Worm (Caenorhabditis elegans): ENCODE measurements around the gene R10H1.1.
A peak's percentile ranks its signal among the peaks of the same experiment; 100 is the strongest.

R10H1.1 gene

DNA sequence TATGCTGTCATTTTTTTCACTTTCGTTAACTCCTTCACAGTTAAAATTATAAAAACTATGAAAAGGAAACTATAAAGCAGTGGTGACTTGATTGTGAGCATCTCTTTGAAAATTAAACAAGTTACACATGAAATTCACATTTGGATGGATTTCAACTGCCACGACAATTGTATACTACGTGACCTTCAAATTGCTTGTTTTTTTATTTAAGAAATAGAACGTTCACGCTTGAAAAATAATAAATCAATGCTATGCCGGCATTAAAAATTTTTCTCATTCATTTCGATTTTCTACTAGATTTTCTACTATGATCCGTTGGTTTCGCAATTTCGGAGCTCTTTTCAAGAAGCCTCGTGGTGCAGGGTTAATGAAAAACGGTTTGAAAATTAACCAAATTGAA is 31.2 kb downstream of the R10H1.1 start, which contains the start of the genes ZK1290.7 and rnh-1.1:
Gene ZK1290.7 (minus strand): TSS at position 101 of the 400 bp plus-strand sequence.
Gene rnh-1.1 (plus strand): TSS at position 281 of the 400 bp plus-strand sequence.
- TF ChIP-seq ceh-39 (tag; optimal IDR thresholded peaks at IDR 0.05), result no peak
- TF ChIP-seq elt-1 (tag; optimal IDR thresholded peaks at IDR 0.05; ENCODE audit: borderline replicate concordance, insufficient read depth), result no peak
- no peak for TF ChIP-seq ces-1 (GFP tag; optimal IDR thresholded peaks at IDR 0.05)

DNA sequence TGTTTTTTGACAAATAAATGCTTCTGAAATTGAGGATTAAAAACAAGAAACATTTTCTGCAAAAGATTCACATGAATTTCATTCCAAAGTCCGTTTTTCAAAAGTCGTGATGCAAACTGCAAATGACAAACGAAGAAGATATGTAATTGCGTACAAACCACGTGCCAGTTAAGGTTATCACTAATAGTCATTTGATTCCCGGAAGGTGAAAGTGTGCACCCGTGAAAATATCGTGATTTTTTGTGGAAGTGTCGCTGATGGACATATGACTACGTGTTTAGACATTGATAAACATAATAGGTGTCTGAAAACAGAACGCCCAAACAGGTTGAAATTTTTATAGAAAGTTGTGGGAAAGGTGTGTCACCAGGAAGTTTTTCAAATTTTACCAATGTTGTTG is 34.0 kb downstream of the R10H1.1 start:
- TF ChIP-seq ces-1 (GFP tag; optimal IDR thresholded peaks at IDR 0.05) (no peak), elt-1 (tag; optimal IDR thresholded peaks at IDR 0.05; ENCODE audit: borderline replicate concordance, insufficient read depth) (no peak), ceh-43 (GFP tag; optimal IDR thresholded peaks at IDR 0.05) (no peak), hlh-1 (tag; optimal IDR thresholded peaks at IDR 0.05) (no peak), nhr-28 (tag; optimal IDR thresholded peaks at IDR 0.05) (no peak), drap-1 (GFP tag; optimal IDR thresholded peaks at IDR 0.05) (no peak), bed-3 (GFP tag; optimal IDR thresholded peaks at IDR 0.05) (no peak), tbx-8 (GFP tag; optimal IDR thresholded peaks at IDR 0.05) (no peak), mab-5 (tag; optimal IDR thresholded peaks at IDR 0.05) (no peak), ham-2 (GFP tag; optimal IDR thresholded peaks at IDR 0.05) (no peak), lin-32 (GFP tag; optimal IDR thresholded peaks at IDR 0.05) (no peak), nhr-76 (tag; optimal IDR thresholded peaks at IDR 0.05) (no peak), nhr-12 (tag; optimal IDR thresholded peaks at IDR 0.05) (no peak)

DNA sequence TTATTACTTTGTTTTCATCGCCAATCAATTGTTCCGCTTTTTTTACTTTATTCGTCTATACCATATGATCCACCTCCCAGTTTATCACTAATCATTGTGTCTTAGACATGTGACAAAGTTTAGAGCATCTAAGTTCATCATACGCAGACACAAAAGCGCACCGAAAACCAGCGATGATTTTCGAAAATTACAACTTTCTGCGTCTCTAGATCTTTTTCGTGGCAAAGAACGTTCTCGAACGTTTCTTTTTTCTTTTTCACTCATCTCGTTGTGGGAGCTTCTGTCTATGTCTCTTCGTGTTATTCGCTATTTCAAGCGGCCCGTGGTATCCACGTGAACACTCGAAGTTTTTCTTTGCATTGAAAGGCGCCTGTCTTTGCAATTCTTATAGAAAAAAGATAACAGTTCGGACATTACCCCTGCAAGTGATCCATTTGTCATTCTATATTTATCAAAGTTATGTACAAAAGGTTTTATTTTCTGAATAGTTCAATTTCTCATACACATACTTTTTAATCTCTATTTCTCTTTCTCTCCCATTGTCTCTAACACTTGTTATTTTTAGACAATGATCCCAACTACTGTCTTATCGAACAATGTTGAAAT is 34.9 kb downstream of the R10H1.1 start, which contains the start of gene ZK1290.5:
Gene ZK1290.5 (plus strand): TSS at position 566 of the 606 bp plus-strand sequence.
- TF ChIP-seq hlh-1 (tag; optimal IDR thresholded peaks at IDR 0.05), result peak; percentile 62
- TF ChIP-seq nhr-237 (tag; optimal IDR thresholded peaks at IDR 0.05), result peak; percentile 46
- TF ChIP-seq ceh-43 (GFP tag; optimal IDR thresholded peaks at IDR 0.05), result no peak
- TF ChIP-seq snpc-4 (tag; optimal IDR thresholded peaks at IDR 0.05), result no peak
- no peak for TF ChIP-seq nhr-76 (tag; optimal IDR thresholded peaks at IDR 0.05)
- peak; percentile 70 for TF ChIP-seq unc-120 (tag; optimal IDR thresholded peaks at IDR 0.05; ENCODE audit: poor library complexity, severe bottlenecking)
- no peak for TF ChIP-seq nhr-28 (tag; optimal IDR thresholded peaks at IDR 0.05)
- peak; percentile 76 for TF ChIP-seq unc-62 (GFP tag; optimal IDR thresholded peaks at IDR 0.05)
- no peak for TF ChIP-seq elt-1 (tag; optimal IDR thresholded peaks at IDR 0.05; ENCODE audit: borderline replicate concordance, insufficient read depth)

DNA sequence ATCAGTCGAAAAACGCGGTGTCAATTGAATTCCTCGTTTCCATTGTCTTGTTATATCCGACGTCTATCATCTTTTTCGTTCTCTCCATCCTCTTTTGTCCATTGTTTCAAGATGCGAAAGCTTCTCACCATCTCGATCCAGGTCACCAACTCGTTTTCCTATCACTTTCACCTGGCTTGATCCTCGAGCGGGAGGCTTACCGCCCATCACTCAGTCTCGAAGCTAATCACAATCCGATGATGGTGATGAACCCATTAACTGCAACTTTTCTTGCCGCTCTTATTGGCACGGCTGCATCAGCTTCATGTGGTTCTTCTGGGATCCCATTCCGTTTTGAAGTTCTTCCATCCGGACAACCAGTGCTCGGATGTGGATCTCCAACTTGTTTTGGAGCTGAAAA is 36.7 kb downstream of the R10H1.1 start, which contains the start of gene wrt-1:
Gene wrt-1 (plus strand): TSS at position 53 of the 400 bp plus-strand sequence.
- TF ChIP-seq sem-2 (GFP tag; optimal IDR thresholded peaks at IDR 0.05), result no peak
- peak; percentile 13 for TF ChIP-seq ham-2 (GFP tag; optimal IDR thresholded peaks at IDR 0.05)
- TF ChIP-seq nhr-76 (tag; optimal IDR thresholded peaks at IDR 0.05), result no peak
- no peak for TF ChIP-seq ces-1 (GFP tag; optimal IDR thresholded peaks at IDR 0.05)
- TF ChIP-seq zip-8 (tag; optimal IDR thresholded peaks at IDR 0.05), result no peak

DNA sequence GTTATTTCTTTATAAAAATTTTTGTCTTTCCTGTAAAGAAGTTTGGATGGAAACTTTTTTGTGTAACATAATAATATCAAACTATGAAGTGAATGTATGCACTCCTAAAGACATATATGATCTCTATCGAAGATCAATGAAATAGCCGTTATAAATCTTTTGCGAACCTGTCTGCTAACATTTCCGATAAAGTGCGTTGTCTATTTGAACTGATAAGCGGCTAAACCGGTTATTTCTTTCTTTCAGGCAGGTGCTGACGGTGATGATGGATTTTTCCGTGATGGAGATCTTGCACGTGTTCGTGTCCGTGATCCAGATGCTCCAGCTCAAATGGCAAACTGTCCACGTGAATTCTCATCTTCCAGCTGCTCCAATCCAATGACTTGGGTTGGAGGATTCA is 37.2 kb downstream of the R10H1.1 start:
- no peak for TF ChIP-seq sem-2 (GFP tag; optimal IDR thresholded peaks at IDR 0.05)
- TF ChIP-seq elt-3 (tag; optimal IDR thresholded peaks at IDR 0.05), result no peak

DNA sequence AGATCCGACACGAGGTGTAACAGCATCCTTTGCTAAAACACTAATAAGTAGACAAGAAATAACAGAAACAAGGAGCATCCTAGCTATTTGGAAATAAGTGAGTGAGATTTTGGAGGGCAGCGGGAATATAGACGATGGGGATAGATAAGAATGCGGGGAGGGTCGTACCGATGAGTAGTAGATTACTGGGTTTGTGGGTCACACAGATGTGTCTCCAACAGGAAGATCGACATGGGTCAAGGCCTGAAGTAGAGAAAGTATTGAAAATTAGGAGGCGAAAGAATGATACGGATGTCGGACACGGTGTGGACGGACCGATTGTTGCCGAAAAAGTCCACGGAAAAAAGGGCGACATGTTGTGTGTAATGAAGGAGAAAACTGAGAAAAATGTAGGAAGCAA is 40.1 kb downstream of the R10H1.1 start, which contains the start of gene wrt-10:
Gene wrt-10 (minus strand): TSS at position 195 of the 400 bp plus-strand sequence.
- no peak for TF ChIP-seq ces-1 (GFP tag; optimal IDR thresholded peaks at IDR 0.05)
- no peak for TF ChIP-seq M03D4.4 (tag; optimal IDR thresholded peaks at IDR 0.05)
- TF ChIP-seq zip-8 (tag; optimal IDR thresholded peaks at IDR 0.05), result no peak
- TF ChIP-seq elt-1 (tag; optimal IDR thresholded peaks at IDR 0.05; ENCODE audit: borderline replicate concordance, insufficient read depth), result peak; percentile 82

DNA sequence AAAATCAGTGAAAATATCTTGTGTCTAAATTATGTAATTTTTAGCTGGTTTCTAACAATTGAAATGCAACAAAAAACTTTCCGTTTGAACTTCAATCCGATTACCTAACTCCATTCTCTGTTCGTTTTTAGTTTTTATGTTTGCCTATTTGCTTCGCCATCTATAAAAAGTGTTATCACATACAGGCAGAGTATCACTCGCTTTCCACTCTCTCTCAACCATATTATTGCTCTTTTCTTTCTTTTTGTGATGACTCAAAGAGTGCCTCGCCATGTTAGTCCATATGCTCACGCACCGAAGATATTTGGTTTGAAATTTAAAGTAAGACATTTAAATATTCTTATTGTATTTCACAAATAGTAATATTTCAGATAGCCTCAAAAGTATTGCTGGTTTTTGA is 40.7 kb downstream of the R10H1.1 start, which contains the start of gene ZK1290.13:
Gene ZK1290.13 (plus strand): TSS at position 73 of the 400 bp plus-strand sequence.
- TF ChIP-seq blmp-1 (tag; optimal IDR thresholded peaks at IDR 0.05) (no peak), unc-39 (tag; optimal IDR thresholded peaks at IDR 0.05) (no peak), ceh-39 (tag; optimal IDR thresholded peaks at IDR 0.05) (no peak), unc-120 (tag; optimal IDR thresholded peaks at IDR 0.05; ENCODE audit: poor library complexity, severe bottlenecking) (no peak), mab-5 (tag; optimal IDR thresholded peaks at IDR 0.05) (no peak), sem-2 (GFP tag; optimal IDR thresholded peaks at IDR 0.05) (no peak), bed-3 (GFP tag; optimal IDR thresholded peaks at IDR 0.05) (no peak)

Measured in whole organism, mixed stage, embryonic.